Worm (Caenorhabditis elegans): ENCODE results near the gene ugt-62.

DNA sequence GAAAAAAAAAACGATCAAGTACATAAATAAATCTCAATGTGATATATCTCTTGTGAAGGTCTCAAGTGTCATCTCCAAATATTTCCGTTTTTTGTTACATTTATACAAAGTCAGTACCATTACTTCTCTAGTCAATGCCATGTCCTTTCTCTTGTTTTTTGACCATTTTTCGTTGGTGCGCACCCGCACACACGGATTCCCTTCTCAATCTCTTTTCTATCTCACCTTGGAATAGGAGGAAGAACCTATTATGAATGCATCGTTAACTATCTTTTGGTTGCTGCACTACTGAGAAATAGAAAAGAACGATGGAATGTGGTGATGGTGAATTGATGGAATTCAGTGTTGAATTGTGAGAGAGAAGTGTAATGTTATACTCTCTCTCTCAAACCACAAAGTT, 22.6 kb downstream of the ugt-62 start:
- no peak for TF ChIP-seq ztf-16 (tag; optimal IDR thresholded peaks at IDR 0.05)
- TF ChIP-seq tbx-2 (tag; optimal IDR thresholded peaks at IDR 0.05), result no peak
- no peak for TF ChIP-seq hlh-30 (tag; optimal IDR thresholded peaks at IDR 0.05; ENCODE audit: insufficient read depth)
- no peak for TF ChIP-seq fkh-10 (GFP tag; optimal IDR thresholded peaks at IDR 0.05)
- no peak for TF ChIP-seq ets-4 (tag; optimal IDR thresholded peaks at IDR 0.05)
- TF ChIP-seq nhr-232 (tag; optimal IDR thresholded peaks at IDR 0.05), result no peak
- no peak for TF ChIP-seq Y22D7AL.16 (tag; optimal IDR thresholded peaks at IDR 0.05)
- no peak for TF ChIP-seq pat-9 (tag; optimal IDR thresholded peaks at IDR 0.05)
- no peak for TF ChIP-seq unc-86 (tag; optimal IDR thresholded peaks at IDR 0.05)
- no peak for TF ChIP-seq nhr-11 (tag; optimal IDR thresholded peaks at IDR 0.05)
- no peak for TF ChIP-seq ceh-34 (tag; optimal IDR thresholded peaks at IDR 0.05)
- TF ChIP-seq T23F11.4 (GFP tag; optimal IDR thresholded peaks at IDR 0.05), result no peak

Data from whole organism, late embryonic.